Fruit fly (Drosophila melanogaster): ENCODE measurements around the gene Plp.
A peak's percentile ranks its signal among the peaks of the same experiment; 100 is the strongest.

Gene Plp

dm6 chr3L:15097878-15098520 is 3.5 kb upstream of the Plp start, which contains the start of gene Ctps:
Gene Ctps, plus strand, starts transcription at chr3L:15097914.
- no peak for TF ChIP-seq NC2α (GFP tag; optimal IDR thresholded peaks at IDR 0.05)
- peak; percentile 23 for TF ChIP-seq shn (GFP tag; optimal IDR thresholded peaks at IDR 0.05)
- no peak for TF ChIP-seq CG5180 (GFP tag; optimal IDR thresholded peaks at IDR 0.05)
- TF ChIP-seq wor (GFP tag; IDR thresholded peaks at IDR 0.05), result no peak
- no peak for TF ChIP-seq al (GFP tag; IDR thresholded peaks at IDR 0.05)
- no peak for TF ChIP-seq CG14667 (GFP tag; IDR thresholded peaks at IDR 0.05)
- no peak for TF ChIP-seq CG8290 (GFP tag; optimal IDR thresholded peaks at IDR 0.05)
- TF ChIP-seq CG8290 (tag; optimal IDR thresholded peaks at IDR 0.05), result peak in 1 of 2 experiments; percentile 61
- no peak for TF ChIP-seq CG10431 (GFP tag; optimal IDR thresholded peaks at IDR 0.05)
- TF ChIP-seq CG17359 (tag; optimal IDR thresholded peaks at IDR 0.05), result peak; percentile 34
- no peak for TF ChIP-seq CHES-1-like (GFP tag; optimal IDR thresholded peaks at IDR 0.05)
- no peak for TF ChIP-seq Oaz (GFP tag; IDR thresholded peaks at IDR 0.05)
- no peak for TF ChIP-seq HmgD (GFP tag; optimal IDR thresholded peaks at IDR 0.05)
- peak; percentile 42; the same call in 1 of the 2 replicates for TF ChIP-seq slbo (GFP tag; IDR thresholded peaks at IDR 0.05)
- TF ChIP-seq CG2120 (GFP tag; optimal IDR thresholded peaks at IDR 0.05), result peak; percentile 43
- no peak for TF ChIP-seq cad (GFP tag; optimal IDR thresholded peaks at IDR 0.05)
- TF ChIP-seq CG15011 (GFP tag; optimal IDR thresholded peaks at IDR 0.05), result no peak
- TF ChIP-seq Stat92E (GFP tag; optimal IDR thresholded peaks at IDR 0.05), result no peak
- TF ChIP-seq CG10274 (GFP tag; optimal IDR thresholded peaks at IDR 0.05), result no peak
- TF ChIP-seq lab (GFP tag; optimal IDR thresholded peaks at IDR 0.05), result peak; percentile 24
- TF ChIP-seq hkb (optimal IDR thresholded peaks at IDR 0.05), result no peak
- no peak for TF ChIP-seq hkb (GFP tag; IDR thresholded peaks at IDR 0.05)
- TF ChIP-seq CG32767 (GFP tag; IDR thresholded peaks at IDR 0.05), result no peak
- TF ChIP-seq Hmx (GFP tag; optimal IDR thresholded peaks at IDR 0.05), result no peak
- no peak for TF ChIP-seq CG8089 (GFP tag; optimal IDR thresholded peaks at IDR 0.05)
- no peak for TF ChIP-seq Bgb (GFP tag; IDR thresholded peaks at IDR 0.05; ENCODE audit: partially characterized antibody)
- no peak for TF ChIP-seq bab2 (GFP tag; optimal IDR thresholded peaks at IDR 0.05)
- TF ChIP-seq CG18011 (GFP tag; optimal IDR thresholded peaks at IDR 0.05), result no peak
- peak; percentile 18 for TF ChIP-seq BEAF-32 (GFP tag; optimal IDR thresholded peaks at IDR 0.05)
- no peak for TF ChIP-seq croc (GFP tag; conservative IDR thresholded peaks at IDR 0.05)
- no peak for TF ChIP-seq CG8944 (GFP tag; optimal IDR thresholded peaks at IDR 0.05)
- TF ChIP-seq prd (optimal IDR thresholded peaks at IDR 0.05), result no peak
- TF ChIP-seq prd (GFP tag; IDR thresholded peaks at IDR 0.05), result 0 out of 3 replicates have a peak, but pooled peaks have one; percentile 19
- TF ChIP-seq da (GFP tag; optimal IDR thresholded peaks at IDR 0.05), result no peak
- TF ChIP-seq MBD-R2 (GFP tag; IDR thresholded peaks at IDR 0.05), result peak; percentile 50
- peak; percentile 28 for TF ChIP-seq YL-1 (GFP tag; optimal IDR thresholded peaks at IDR 0.05)
- no peak for TF ChIP-seq NFAT (GFP tag; IDR thresholded peaks at IDR 0.05)
- no peak for TF ChIP-seq CG12071 (GFP tag; optimal IDR thresholded peaks at IDR 0.05)
- no peak for TF ChIP-seq odd (GFP tag; optimal IDR thresholded peaks at IDR 0.05)
- TF ChIP-seq CG6765 (GFP tag; optimal IDR thresholded peaks at IDR 0.05), result no peak
- no peak for TF ChIP-seq CG7745 (tag; optimal IDR thresholded peaks at IDR 0.05)
- 0 out of 2 replicates have a peak, but pooled peaks have one; percentile 16 for TF ChIP-seq peb (GFP tag; IDR thresholded peaks at IDR 0.05)
- no peak for TF ChIP-seq usp (GFP tag; optimal IDR thresholded peaks at IDR 0.05)
- TF ChIP-seq zen (tag; optimal IDR thresholded peaks at IDR 0.05), result no peak
- TF ChIP-seq CG3838 (GFP tag; optimal IDR thresholded peaks at IDR 0.05), result no peak
- TF ChIP-seq D (optimal IDR thresholded peaks at IDR 0.05), result no peak
- no peak for TF ChIP-seq D (GFP tag; optimal IDR thresholded peaks at IDR 0.05)
- peak; percentile 19 for TF ChIP-seq CG17912 (GFP tag; optimal IDR thresholded peaks at IDR 0.05)
- peak; percentile 5 for TF ChIP-seq caup (GFP tag; optimal IDR thresholded peaks at IDR 0.05; ENCODE audit: severe bottlenecking)
- TF ChIP-seq pfk (GFP tag; optimal IDR thresholded peaks at IDR 0.05), result no peak
- TF ChIP-seq nau (GFP tag; optimal IDR thresholded peaks at IDR 0.05), result peak; percentile 25

Data from whole organism, embryonic.